Worm (Caenorhabditis elegans): ENCODE results near the gene Y110A2AL.7.
A peak's percentile ranks its signal among the peaks of the same experiment; 100 is the strongest.

Y110A2AL.7 gene

DNA sequence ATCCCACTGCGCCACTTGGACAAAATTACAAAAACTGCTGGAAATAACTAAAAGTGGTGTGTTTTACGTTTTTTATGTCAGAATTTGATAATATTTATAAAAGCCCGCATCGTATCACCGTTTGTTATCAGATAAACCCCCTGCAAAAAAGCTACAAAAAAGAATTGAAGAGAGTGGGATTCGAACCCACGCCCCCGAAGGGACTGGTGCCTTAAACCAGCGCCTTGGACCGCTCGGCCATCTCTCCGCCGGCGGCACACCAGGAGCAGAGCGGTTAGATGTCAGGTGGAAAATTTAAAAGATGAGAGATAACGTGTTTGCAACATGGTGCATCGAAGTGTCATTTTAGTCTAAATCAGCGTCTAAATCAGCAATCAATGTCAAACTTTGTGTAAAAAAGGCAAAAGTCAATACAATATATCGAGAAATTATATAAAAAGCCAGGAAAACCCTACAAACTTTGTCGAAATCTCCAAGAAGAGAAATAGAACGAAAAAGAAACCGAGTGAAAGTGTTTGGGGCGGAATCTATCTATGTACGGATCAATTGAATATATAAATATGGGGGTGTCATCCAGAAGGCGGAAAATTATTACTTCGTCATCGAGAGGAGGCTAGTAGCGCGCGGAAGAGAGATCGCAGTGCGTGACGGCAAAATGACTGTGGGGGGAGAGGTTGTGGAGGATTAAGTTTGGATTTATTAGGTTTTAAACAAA is 18.6 kb upstream of the Y110A2AL.7 start (continued):
- TF ChIP-seq ceh-44 (GFP tag; IDR thresholded peaks at IDR 0.05) = no peak
- TF ChIP-seq lin-13 (GFP tag; optimal IDR thresholded peaks at IDR 0.05) = peak; percentile 65
- peak; percentile 60; the same call in 1 of the 2 replicates for TF ChIP-seq tra-1 (GFP tag; IDR thresholded peaks at IDR 0.05)
- TF ChIP-seq aly-2 (tag; optimal IDR thresholded peaks at IDR 0.05) = no peak
- TF ChIP-seq ceh-28 (tag; optimal IDR thresholded peaks at IDR 0.05) = no peak
- TF ChIP-seq nhr-77 (tag; optimal IDR thresholded peaks at IDR 0.05) = no peak
- TF ChIP-seq R02D3.7 (tag; optimal IDR thresholded peaks at IDR 0.05) = no peak
- no peak for TF ChIP-seq lin-15B (tag; optimal IDR thresholded peaks at IDR 0.05)
- TF ChIP-seq ctbp-1 (GFP tag; IDR thresholded peaks at IDR 0.05) = 0 out of 2 replicates have a peak, but pooled peaks have one; percentile 23
- 0 out of 4 replicates have a peak, but pooled peaks of 1 of the 2 experiments have one; percentile 60 for TF ChIP-seq madf-5 (GFP tag; IDR thresholded peaks at IDR 0.05)
- TF ChIP-seq set-16 (GFP tag; IDR thresholded peaks at IDR 0.05) = peak; percentile 71

DNA sequence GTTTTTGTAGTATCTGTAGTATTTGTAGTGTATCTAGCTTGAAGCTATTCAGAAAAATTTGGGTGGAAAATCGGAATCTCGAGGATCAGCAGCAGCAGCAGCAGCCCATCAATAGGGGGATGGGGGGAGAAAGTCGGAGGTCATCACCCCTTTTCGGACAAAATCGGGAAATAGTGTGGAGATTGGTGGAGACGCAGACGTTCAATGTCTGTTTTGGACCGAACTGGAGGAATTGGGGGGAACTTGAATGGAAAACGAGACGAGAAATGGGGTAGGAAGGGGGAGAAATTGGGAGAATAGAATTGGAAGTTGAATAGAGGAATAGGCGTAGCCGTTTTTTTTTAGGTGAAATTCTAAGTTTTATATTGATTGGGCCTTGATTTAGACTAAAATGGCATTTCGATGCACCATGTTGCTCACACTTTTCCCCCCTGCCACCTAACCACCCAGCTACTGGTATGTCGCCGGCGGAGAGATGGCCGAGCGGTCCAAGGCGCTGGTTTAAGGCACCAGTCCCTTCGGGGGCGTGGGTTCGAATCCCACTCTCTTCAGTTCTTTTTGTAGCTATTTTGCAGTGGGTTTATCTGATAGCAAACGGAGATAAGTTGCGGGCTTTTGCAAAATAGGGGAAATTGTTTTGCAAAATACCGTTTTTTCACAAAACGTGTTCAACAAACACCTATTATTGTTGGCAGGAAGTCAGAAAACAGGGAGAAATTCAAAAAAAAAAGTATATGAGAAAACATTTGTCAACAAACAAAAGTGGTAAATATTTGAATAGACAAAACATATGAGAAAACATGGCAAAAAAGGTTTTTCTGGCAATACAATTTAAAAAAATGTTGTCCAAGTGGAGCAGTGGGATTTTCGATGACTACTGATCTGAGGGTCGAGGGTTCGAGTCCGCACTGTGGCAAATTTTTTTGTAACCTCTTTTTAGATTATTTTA is 17.2 kb upstream of the Y110A2AL.7 start:
- no peak for TF ChIP-seq nhr-6 (tag; optimal IDR thresholded peaks at IDR 0.05)
- 0 out of 2 replicates have a peak, but pooled peaks have one; percentile 65 for TF ChIP-seq Y105C5A.15 (GFP tag; IDR thresholded peaks at IDR 0.05)
- TF ChIP-seq madf-9 (GFP tag; conservative IDR thresholded peaks at IDR 0.05) = 0 out of 2 replicates have a peak, but pooled peaks have one; percentile 4
- TF ChIP-seq zip-2 (tag; optimal IDR thresholded peaks at IDR 0.05) = no peak
- TF ChIP-seq T26A8.4 (GFP tag; IDR thresholded peaks at IDR 0.05) = 0 out of 2 replicates have a peak, but pooled peaks have one; percentile 28
- no peak for TF ChIP-seq ces-1 (GFP tag; optimal IDR thresholded peaks at IDR 0.05)
- no peak for TF ChIP-seq ctbp-1 (GFP tag; IDR thresholded peaks at IDR 0.05)
- 0 out of 2 replicates have a peak, but pooled peaks have one; percentile 40 for TF ChIP-seq tra-1 (GFP tag; IDR thresholded peaks at IDR 0.05)
- no peak for TF ChIP-seq lin-29 (GFP tag; IDR thresholded peaks at IDR 0.05)
- no peak for TF ChIP-seq ceh-20 (GFP tag; IDR thresholded peaks at IDR 0.05)
- no peak for TF ChIP-seq duxl-1 (tag; optimal IDR thresholded peaks at IDR 0.05; ENCODE audit: poor library complexity)
- TF ChIP-seq lin-13 (GFP tag; optimal IDR thresholded peaks at IDR 0.05) = no peak
- TF ChIP-seq snpc-1.2 (GFP tag; IDR thresholded peaks at IDR 0.05) = no peak
- TF ChIP-seq nhr-77 (tag; optimal IDR thresholded peaks at IDR 0.05) = no peak
- peak; percentile 65; the same call in 1 of the 2 replicates for TF ChIP-seq pha-4 (GFP tag; IDR thresholded peaks at IDR 0.05)
- TF ChIP-seq pha-4 (tag; optimal IDR thresholded peaks at IDR 0.05) = no peak
- no peak for TF ChIP-seq hlh-30 (tag; optimal IDR thresholded peaks at IDR 0.05; ENCODE audit: insufficient read depth)
- TF ChIP-seq lin-39 (tag; optimal IDR thresholded peaks at IDR 0.05) = no peak
- TF ChIP-seq unc-62 (GFP tag; optimal IDR thresholded peaks at IDR 0.05 in 1 of 2) = peak in 1 of 2 experiments; percentile 42
- no peak for TF ChIP-seq unc-62 (tag; optimal IDR thresholded peaks at IDR 0.05)
- TF ChIP-seq skn-1 (tag; optimal IDR thresholded peaks at IDR 0.05) = no peak
- peak in 1 of 2 experiments; percentile 26 for TF ChIP-seq daf-16 (GFP tag; optimal IDR thresholded peaks at IDR 0.05)
- TF ChIP-seq daf-16 (tag; optimal IDR thresholded peaks at IDR 0.05) = peak; percentile 2
- TF ChIP-seq D1046.2 (GFP tag; IDR thresholded peaks at IDR 0.05) = 0 out of 2 replicates have a peak, but pooled peaks have one; percentile 46
- no peak for TF ChIP-seq hif-1 (tag; optimal IDR thresholded peaks at IDR 0.05)
- TF ChIP-seq spr-3 (GFP tag; optimal IDR thresholded peaks at IDR 0.05) = no peak
- TF ChIP-seq mxl-3 (GFP tag; optimal IDR thresholded peaks at IDR 0.05) = no peak
- TF ChIP-seq saeg-2 (GFP tag; IDR thresholded peaks at IDR 0.05) = no peak
- TF ChIP-seq nhr-42 (GFP tag; IDR thresholded peaks at IDR 0.05) = no peak
- TF ChIP-seq lim-7 (GFP tag; IDR thresholded peaks at IDR 0.05) = peak; percentile 83
- peak; percentile 66 for TF ChIP-seq lin-38 (GFP tag; IDR thresholded peaks at IDR 0.05)
- no peak for TF ChIP-seq ceh-62 (tag; optimal IDR thresholded peaks at IDR 0.05)
- TF ChIP-seq F10B5.3 (tag; optimal IDR thresholded peaks at IDR 0.05) = no peak
- TF ChIP-seq rbr-2 (tag; optimal IDR thresholded peaks at IDR 0.05) = no peak
- no peak for TF ChIP-seq dve-1 (tag; optimal IDR thresholded peaks at IDR 0.05; ENCODE audit: insufficient read depth)
- no peak for TF ChIP-seq T20F7.1 (GFP tag; optimal IDR thresholded peaks at IDR 0.05)
- 0 out of 2 replicates have a peak, but pooled peaks have one; percentile 30 for TF ChIP-seq php-3 (GFP tag; IDR thresholded peaks at IDR 0.05)
- no peak for TF ChIP-seq sdz-12 (GFP tag; optimal IDR thresholded peaks at IDR 0.05)
